Worm (Caenorhabditis elegans): ENCODE data around the gene nhr-103.
"Not testable (repeated sequence)": the region's sequence is repeated elsewhere in the genome, so short reads cannot be mapped to it uniquely, and the experiment has no call there.

The nhr-103 gene

DNA sequence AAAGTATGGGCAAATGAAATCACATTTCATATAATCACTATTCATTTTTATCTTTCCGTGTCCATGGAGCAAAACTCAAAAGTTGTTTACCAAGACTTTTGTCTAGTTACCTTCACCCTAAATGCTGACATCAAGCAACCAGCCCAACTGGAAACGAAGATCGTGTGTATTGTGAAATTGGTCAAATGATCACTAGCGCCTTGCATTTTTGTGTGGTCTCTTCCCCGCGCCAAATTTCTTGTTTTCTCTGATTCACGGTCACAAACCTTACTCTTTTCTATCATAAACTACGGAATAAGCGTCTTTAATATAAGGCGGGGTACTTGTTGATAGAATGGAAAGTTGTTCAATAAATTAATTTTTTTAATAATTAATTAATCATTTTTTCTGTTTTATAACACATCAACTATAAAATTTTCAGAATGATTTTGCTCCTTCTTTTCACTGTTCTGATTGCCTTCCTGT, 24.9 kb downstream of the nhr-103 start, which contains the start of gene cyp-33C7 (continued):
- TF ChIP-seq elt-1 (tag; optimal IDR thresholded peaks at IDR 0.05) (no peak), lsy-2 (tag; optimal IDR thresholded peaks at IDR 0.05) (no peak), nhr-11 (tag; optimal IDR thresholded peaks at IDR 0.05) (no peak), nhr-10 (tag; optimal IDR thresholded peaks at IDR 0.05) (no peak)

DNA sequence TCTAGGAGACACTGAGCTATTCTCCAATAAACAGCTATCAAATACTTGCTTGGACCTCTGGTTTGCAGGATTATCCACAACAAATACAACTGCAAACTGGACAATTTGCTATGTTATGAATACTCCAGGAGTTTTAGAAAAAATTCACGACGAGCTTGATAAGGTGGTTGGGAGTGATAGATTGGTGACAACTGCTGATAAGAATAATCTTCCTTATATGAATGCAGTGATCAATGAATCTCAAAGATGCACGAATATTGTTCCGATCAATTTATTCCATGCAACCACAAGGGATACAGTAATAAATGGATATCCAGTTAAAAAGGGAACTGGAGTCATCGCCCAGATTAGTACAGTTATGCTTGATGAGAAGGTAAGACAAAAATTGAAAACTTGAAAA, 26.5 kb downstream of the nhr-103 start:
- TF ChIP-seq nhr-21 (tag; optimal IDR thresholded peaks at IDR 0.05) (no peak), fos-1 (tag; optimal IDR thresholded peaks at IDR 0.05) (peak; percentile 11)

DNA sequence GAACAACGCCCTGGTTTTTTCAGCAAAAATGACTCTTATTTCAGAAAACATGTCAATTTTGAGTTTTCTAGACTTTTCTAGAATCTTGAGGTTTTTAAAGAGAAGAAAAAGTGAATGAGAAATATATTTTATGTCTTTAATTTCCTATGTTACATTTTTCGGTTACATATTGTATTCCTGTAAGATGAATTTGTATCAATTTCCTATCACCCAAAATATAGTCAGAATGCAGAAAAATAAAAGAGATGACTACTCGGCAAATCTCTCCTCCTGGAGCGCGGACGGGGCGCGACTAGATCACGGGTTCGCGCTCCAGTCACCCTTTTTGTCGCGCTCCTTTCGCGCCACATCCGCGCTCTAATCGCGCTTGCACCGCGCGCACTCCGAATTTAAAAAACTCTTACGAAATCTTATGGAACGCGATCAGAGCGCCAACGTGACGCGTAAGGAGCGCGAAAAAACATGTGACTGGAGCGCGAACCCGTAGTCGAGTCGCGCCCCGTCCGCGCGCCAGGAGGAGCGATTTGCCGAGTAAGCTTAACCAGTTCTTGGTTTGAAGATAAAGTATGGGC, 29.4 kb downstream of the nhr-103 start, which contains the start of gene str-253:
Gene str-253 (minus strand): TSS at position 51 of the 572 bp plus-strand sequence.
- TF ChIP-seq nhr-23 (tag; optimal IDR thresholded peaks at IDR 0.05) (no peak), ama-1 (optimal IDR thresholded peaks at IDR 0.05) (no peak), lin-13 (GFP tag; optimal IDR thresholded peaks at IDR 0.05) (no peak), zag-1 (tag; optimal IDR thresholded peaks at IDR 0.05) (no peak), nhr-6 (tag; optimal IDR thresholded peaks at IDR 0.05) (no peak), gmeb-1 (tag; optimal IDR thresholded peaks at IDR 0.05) (no peak), sem-4 (tag; optimal IDR thresholded peaks at IDR 0.05) (no peak), C34F6.9 (tag; optimal IDR thresholded peaks at IDR 0.05) (no peak), sma-9 (GFP tag; optimal IDR thresholded peaks at IDR 0.05) (no peak), sma-9 (tag; optimal IDR thresholded peaks at IDR 0.05) (no peak)

DNA sequence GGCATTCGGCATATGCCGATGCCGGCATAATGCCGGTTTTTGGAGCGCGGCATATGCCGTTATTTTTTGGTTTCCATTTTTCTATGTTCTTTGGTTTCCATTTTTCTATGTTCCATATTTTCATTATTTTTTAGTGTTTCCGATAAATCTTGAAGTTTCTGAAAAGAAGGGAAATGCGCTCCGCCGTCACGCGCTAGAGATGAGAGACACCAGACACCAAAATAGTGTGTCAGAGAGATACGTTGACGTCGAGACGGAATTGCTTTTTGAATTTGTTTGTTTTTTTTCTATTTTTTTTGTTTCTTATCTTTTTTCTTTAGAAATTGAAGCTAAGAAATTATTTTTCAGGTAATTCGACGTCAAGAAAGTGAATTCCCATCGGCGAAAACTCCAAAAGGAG, 30.0 kb downstream of the nhr-103 start, which contains the start of gene F41B5.1:
Gene F41B5.1 (plus strand): TSS at position 343 of the 400 bp plus-strand sequence.
- TF ChIP-seq ceh-82, nhr-6, mdl-1 (tag; optimal IDR thresholded peaks at IDR 0.05): not testable (repeated sequence)

DNA sequence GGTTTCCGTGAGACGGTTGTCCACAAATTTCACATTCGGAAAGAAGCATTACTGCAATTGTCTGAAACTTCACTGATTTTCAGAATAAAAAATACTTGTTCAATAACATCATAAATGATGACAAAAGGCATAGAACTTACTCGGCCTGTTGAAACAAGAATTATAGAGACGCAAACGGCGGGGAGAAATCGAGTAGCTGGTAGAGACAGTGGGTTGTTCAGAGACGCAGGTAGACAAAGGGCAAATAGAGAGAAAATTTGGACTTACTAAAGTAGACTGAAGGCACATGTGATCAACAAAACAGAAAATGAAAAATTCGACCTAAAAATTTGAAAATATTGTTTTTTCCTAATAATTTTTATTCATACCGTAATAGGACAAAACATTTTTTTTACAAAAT, 34.5 kb downstream of the nhr-103 start, which contains the start of gene nhr-182:
Gene nhr-182 (minus strand): TSS at position 178 of the 400 bp plus-strand sequence.
- no peak for TF ChIP-seq lin-39 (tag; optimal IDR thresholded peaks at IDR 0.05)
- TF ChIP-seq lin-11 (tag; optimal IDR thresholded peaks at IDR 0.05), result no peak
- TF ChIP-seq Y55F3AM.14 (GFP tag; optimal IDR thresholded peaks at IDR 0.05), result no peak
- TF ChIP-seq snpc-4 (tag; optimal IDR thresholded peaks at IDR 0.05), result no peak
- no peak for TF ChIP-seq elt-1 (tag; optimal IDR thresholded peaks at IDR 0.05)
- no peak for TF ChIP-seq gmeb-1 (tag; optimal IDR thresholded peaks at IDR 0.05)
- TF ChIP-seq C34F6.9 (tag; optimal IDR thresholded peaks at IDR 0.05), result peak; percentile 27
- peak; percentile 49 for TF ChIP-seq crh-2 (tag; optimal IDR thresholded peaks at IDR 0.05)
- no peak for TF ChIP-seq sem-4 (tag; optimal IDR thresholded peaks at IDR 0.05)
- peak; percentile 86 for TF ChIP-seq skn-1 (tag; optimal IDR thresholded peaks at IDR 0.05)
- TF ChIP-seq sma-3 (GFP tag; optimal IDR thresholded peaks at IDR 0.05), result no peak
- no peak for TF ChIP-seq alr-1 (tag; optimal IDR thresholded peaks at IDR 0.05)
- TF ChIP-seq ztf-1 (GFP tag; conservative IDR thresholded peaks at IDR 0.05), result no peak
- no peak for TF ChIP-seq dmd-4 (tag; optimal IDR thresholded peaks at IDR 0.05)
- TF ChIP-seq unc-39 (tag; optimal IDR thresholded peaks at IDR 0.05), result no peak
- peak in 1 of 2 experiments; percentile 28 for TF ChIP-seq lsy-2 (tag; optimal IDR thresholded peaks at IDR 0.05)
- no peak for TF ChIP-seq nhr-25 (tag; optimal IDR thresholded peaks at IDR 0.05)
- no peak for TF ChIP-seq mbf-1 (tag; optimal IDR thresholded peaks at IDR 0.05)
- TF ChIP-seq nhr-77 (tag; optimal IDR thresholded peaks at IDR 0.05), result no peak
- TF ChIP-seq F13H6.1 (tag; optimal IDR thresholded peaks at IDR 0.05), result peak; percentile 6
- TF ChIP-seq ceh-16 (tag; optimal IDR thresholded peaks at IDR 0.05), result no peak
- TF ChIP-seq nhr-10 (tag; optimal IDR thresholded peaks at IDR 0.05), result no peak
- no peak for TF ChIP-seq mdl-1 (tag; optimal IDR thresholded peaks at IDR 0.05)
- no peak for TF ChIP-seq ceh-82 (tag; optimal IDR thresholded peaks at IDR 0.05)
- TF ChIP-seq mab-5 (tag; optimal IDR thresholded peaks at IDR 0.05), result no peak
- no peak for TF ChIP-seq R02D3.7 (tag; optimal IDR thresholded peaks at IDR 0.05)
- no peak for TF ChIP-seq nhr-237 (tag; optimal IDR thresholded peaks at IDR 0.05)
- TF ChIP-seq egl-27 (tag; optimal IDR thresholded peaks at IDR 0.05), result no peak
- TF ChIP-seq fos-1 (tag; optimal IDR thresholded peaks at IDR 0.05), result peak; percentile 18
- no peak for TF ChIP-seq nhr-11 (tag; optimal IDR thresholded peaks at IDR 0.05)
- TF ChIP-seq nhr-23 (tag; optimal IDR thresholded peaks at IDR 0.05), result no peak
- no peak for TF ChIP-seq blmp-1 (tag; optimal IDR thresholded peaks at IDR 0.05; ENCODE audit: insufficient read depth)
- TF ChIP-seq ztf-11 (tag; optimal IDR thresholded peaks at IDR 0.05), result no peak
- no peak for TF ChIP-seq ZK546.5 (tag; optimal IDR thresholded peaks at IDR 0.05)
- peak; percentile 28 for TF ChIP-seq nhr-129 (tag; optimal IDR thresholded peaks at IDR 0.05)
- TF ChIP-seq unc-55 (GFP tag; optimal IDR thresholded peaks at IDR 0.05), result no peak
- TF ChIP-seq nhr-12 (tag; optimal IDR thresholded peaks at IDR 0.05), result no peak
- peak; percentile 19 for TF ChIP-seq sma-9 (GFP tag; optimal IDR thresholded peaks at IDR 0.05)
- no peak for TF ChIP-seq sma-9 (tag; optimal IDR thresholded peaks at IDR 0.05)
- no peak for TF ChIP-seq ztf-4 (tag; optimal IDR thresholded peaks at IDR 0.05)
